Worm (Caenorhabditis elegans) whole organism, L3 larva: ENCODE data around the gene Y57A10B.6.

Experiments
- aly-2 ChIP-seq: fragments of 150-350 bp; optimal IDR thresholded peaks from 2 replicates; lab custom pipeline; 2014; ENCODE audit warnings: missing biosample characterization, missing genetic modification characterization
- ama-1 ChIP-seq: fragments of 150-350 bp; optimal IDR thresholded peaks from 2 replicates; lab custom pipeline; 2018
- ceh-16 ChIP-seq: sonication (generic microtip); optimal IDR thresholded peaks from 2 replicates; lab custom pipeline; 2017; ENCODE audit warnings: missing biosample characterization, missing genetic modification characterization
- elt-2 ChIP-seq: sonication (generic microtip); optimal IDR thresholded peaks from 2 replicates; lab custom pipeline; 2016; ENCODE audit warnings: missing genetic modification reagents, mild to moderate bottlenecking, missing genetic modification characterization, missing compliant biosample characterization
- nfya-1 ChIP-seq: sonication (generic microtip); optimal IDR thresholded peaks from 2 replicates; lab custom pipeline; 2017; ENCODE audit warnings: missing genetic modification characterization, mild to moderate bottlenecking, missing compliant biosample characterization, antibody characterized with exemption, moderate library complexity; ENCODE audit not compliant: insufficient read depth
- nhr-28 ChIP-seq: fragments of 150-350 bp; optimal IDR thresholded peaks from 2 replicates; lab custom pipeline; 2014; ENCODE audit warnings: missing biosample characterization, missing genetic modification characterization
- nhr-76 ChIP-seq: fragments of 150-350 bp; sonication (generic microtip); optimal IDR thresholded peaks from 5 replicates; lab custom pipeline; 2014; ENCODE audit warnings: missing biosample characterization, missing genetic modification characterization
- nhr-77 ChIP-seq: fragments of 150-350 bp; optimal IDR thresholded peaks from 2 replicates; lab custom pipeline; 2014; ENCODE audit warnings: missing biosample characterization, missing genetic modification characterization
- pha-4 ChIP-seq: fragments of 150-350 bp; optimal IDR thresholded peaks from 2 replicates; lab custom pipeline; 2014; ENCODE audit warnings: missing biosample characterization, missing genetic modification reagents, missing genetic modification characterization
- pqm-1 ChIP-seq: fragments of 150-350 bp; optimal IDR thresholded peaks from 2 replicates; lab custom pipeline; 2017; ENCODE audit warnings: missing biosample characterization, missing genetic modification characterization, inconsistent platforms
- snpc-4 ChIP-seq: fragments of 150-350 bp; optimal IDR thresholded peaks from 2 replicates; lab custom pipeline; 2014; ENCODE audit warnings: missing biosample characterization, missing genetic modification characterization
- unc-39 ChIP-seq: sonication (generic microtip); optimal IDR thresholded peaks from 4 replicates; lab custom pipeline; 2017; ENCODE audit warnings: missing biosample characterization, missing genetic modification characterization
- ztf-11 ChIP-seq: fragments of 150-350 bp; optimal IDR thresholded peaks from 2 replicates; lab custom pipeline; 2014; ENCODE audit warnings: missing biosample characterization, missing genetic modification characterization

DNA sequence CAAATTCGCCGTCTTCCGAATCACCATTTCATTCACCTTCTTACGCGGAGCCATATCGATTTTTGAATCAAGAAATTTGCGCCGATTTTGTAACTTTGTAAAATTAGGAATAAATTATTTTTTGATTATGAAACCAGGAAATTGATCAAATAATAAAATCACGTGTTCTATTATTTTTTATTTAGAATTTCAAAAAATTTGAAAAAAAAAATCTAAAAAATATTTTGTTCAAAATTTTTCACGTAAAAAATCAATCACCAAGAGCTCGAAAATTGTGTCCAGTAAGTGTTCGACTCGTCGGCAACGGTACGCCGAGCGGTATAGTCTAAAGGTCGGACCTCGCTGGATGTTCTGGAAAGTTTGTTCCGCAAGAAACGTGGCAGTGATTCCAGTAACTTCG is 3.8 kb downstream of the Y57A10B.6 start, which contains the start of gene Y57A10B.7:
- TF ChIP-seq nfya-1 (no peak), ztf-11 (tag; lab: Kevin White, UChicago) (no peak), elt-2 (tag; lab: Kevin White, UChicago) (no peak), aly-2 (tag; lab: Kevin White, UChicago) (no peak), ama-1 (lab: Kevin White, UChicago) (no peak), nhr-77 (no peak), unc-39 (no peak), nhr-28 (tag; lab: Kevin White, UChicago) (no peak), pha-4 (tag; lab: Kevin White, UChicago) (no peak), nhr-76 (tag; lab: Kevin White, UChicago) (no peak), snpc-4 (tag; lab: Kevin White, UChicago) (no peak), ceh-16 (tag; lab: Kevin White, UChicago) (no peak), pqm-1 (no peak)
